Fruit fly (Drosophila melanogaster) whole organism, embryonic: ENCODE data around the gene CG33784.

ENCODE experiments used
- CG1024 ChIP-seq: fragments of 200-800 bp; sonication (Bioruptor generic); IDR thresholded peaks from 2 replicates; pipeline ENCODE4 v1.3.6; 2022; ENCODE audit warnings: missing biosample characterization, missing genetic modification characterization
- CG11085 ChIP-seq: fragments of 200-800 bp; sonication (Bioruptor generic); IDR thresholded peaks from 2 replicates; pipeline ENCODE4 v1.3.6; 2022; ENCODE audit warnings: missing biosample characterization, missing genetic modification characterization
- CG11504 ChIP-seq: fragments of 200-800 bp; sonication (Bioruptor generic); optimal IDR thresholded peaks from 3 replicates; lab custom pipeline; 2019; ENCODE audit warnings: missing biosample characterization, mild to moderate bottlenecking, missing genetic modification characterization, moderate library complexity
- CG12744 ChIP-seq: fragments of 200-800 bp; sonication (Bioruptor generic); optimal IDR thresholded peaks from 2 replicates; lab custom pipeline; 2016; ENCODE audit warnings: missing biosample characterization, missing genetic modification characterization
- CG13296 ChIP-seq: fragments of 200-800 bp; sonication (Bioruptor generic); optimal IDR thresholded peaks from 3 replicates; lab custom pipeline; 2018; ENCODE audit warnings: missing biosample characterization, mild to moderate bottlenecking, missing genetic modification characterization
- CG13424 ChIP-seq: fragments of 200-800 bp; sonication (Bioruptor generic); optimal IDR thresholded peaks from 2 replicates; lab custom pipeline; 2019; ENCODE audit warnings: missing biosample characterization, mild to moderate bottlenecking, missing genetic modification characterization, moderate library complexity
- CG15269 ChIP-seq: fragments of 200-800 bp; sonication (Bioruptor generic); optimal IDR thresholded peaks from 2 replicates; lab custom pipeline; 2018; ENCODE audit warnings: missing biosample characterization, mild to moderate bottlenecking, missing genetic modification characterization, moderate library complexity
- CG17361 ChIP-seq: fragments of 200-800 bp; sonication (Bioruptor generic); IDR thresholded peaks from 3 replicates; pipeline ENCODE4 v1.3.6; 2022; ENCODE audit warnings: missing biosample characterization, missing genetic modification characterization
- CG17385 ChIP-seq: fragments of 200-800 bp; sonication (Bioruptor generic); optimal IDR thresholded peaks from 3 replicates; lab custom pipeline; 2018; ENCODE audit warnings: missing biosample characterization, mild to moderate bottlenecking, missing genetic modification characterization
- CG17568 ChIP-seq: fragments of 200-800 bp; sonication (Bioruptor generic); optimal IDR thresholded peaks from 2 replicates; lab custom pipeline; 2018; ENCODE audit warnings: missing biosample characterization, mild to moderate bottlenecking, missing genetic modification characterization, moderate library complexity
- CG17829 ChIP-seq: fragments of 200-800 bp; optimal IDR thresholded peaks from 2 replicates; lab custom pipeline; 2019; ENCODE audit warnings: missing biosample characterization, mild to moderate bottlenecking, missing genetic modification characterization, moderate library complexity
- CG18262 ChIP-seq: fragments of 200-800 bp; optimal IDR thresholded peaks from 3 replicates; lab custom pipeline; 2019; ENCODE audit warnings: missing biosample characterization, mild to moderate bottlenecking, missing genetic modification characterization, moderate library complexity
- CG18599 ChIP-seq: fragments of 200-800 bp; sonication (Bioruptor generic); optimal IDR thresholded peaks from 3 replicates; lab custom pipeline; 2017; ENCODE audit warnings: missing biosample characterization, missing genetic modification characterization, mild to moderate bottlenecking, moderate library complexity, missing genetic modification reagents
- CG2199 ChIP-seq: fragments of 200-800 bp; sonication (Bioruptor generic); IDR thresholded peaks from 3 replicates; pipeline ENCODE4 v1.3.6; 2022; ENCODE audit warnings: missing biosample characterization, missing genetic modification characterization
- CG32532 ChIP-seq: fragments of 200-800 bp; sonication (Bioruptor generic); IDR thresholded peaks from 2 replicates; pipeline ENCODE4 v1.3.6; 2022; ENCODE audit warnings: missing biosample characterization, missing genetic modification characterization
- CG34422 ChIP-seq: fragments of 200-800 bp; sonication (Bioruptor generic); IDR thresholded peaks from 3 replicates; pipeline ENCODE4 v1.3.6; 2022; ENCODE audit warnings: missing biosample characterization, missing genetic modification characterization
- CG3847 ChIP-seq: fragments of 200-800 bp; sonication (Bioruptor generic); IDR thresholded peaks from 2 replicates; pipeline ENCODE4 v1.3.6; 2022; ENCODE audit warnings: missing biosample characterization, missing genetic modification characterization
- CG4424 ChIP-seq: fragments of 200-800 bp; sonication (Bioruptor generic); optimal IDR thresholded peaks from 3 replicates; lab custom pipeline; 2016; ENCODE audit warnings: missing biosample characterization, missing genetic modification characterization
- CG6813 ChIP-seq: fragments of 200-800 bp; sonication (Bioruptor generic); optimal IDR thresholded peaks from 2 replicates; lab custom pipeline; 2017; ENCODE audit warnings: missing biosample characterization, missing genetic modification characterization, mild to moderate bottlenecking, moderate library complexity, missing genetic modification reagents
- CG7271 ChIP-seq: fragments of 200-800 bp; sonication (Bioruptor generic); optimal IDR thresholded peaks from 2 replicates; lab custom pipeline; 2018; ENCODE audit warnings: missing biosample characterization, mild to moderate bottlenecking, missing genetic modification characterization, moderate library complexity
- CG7839 ChIP-seq: fragments of 200-800 bp; sonication (Bioruptor generic); optimal IDR thresholded peaks from 3 replicates; lab custom pipeline; 2018; ENCODE audit warnings: missing biosample characterization, mild to moderate bottlenecking, missing genetic modification characterization, moderate library complexity
- CG9817 ChIP-seq: fragments of 200-800 bp; sonication (Bioruptor generic); optimal IDR thresholded peaks from 2 replicates; lab custom pipeline; 2018; ENCODE audit warnings: missing biosample characterization, mild to moderate bottlenecking, missing genetic modification characterization, moderate library complexity
- Dll ChIP-seq: fragments of 200-800 bp; sonication (Bioruptor generic); IDR thresholded peaks from 4 replicates; pipeline ENCODE4 v1.3.6; 2022; ENCODE audit warnings: missing biosample characterization, missing genetic modification characterization; ENCODE audit not compliant: partially characterized antibody
- E2f2 ChIP-seq: fragments of 200-800 bp; sonication (Bioruptor generic); IDR thresholded peaks from 2 replicates; pipeline ENCODE4 v1.3.6; 2022; ENCODE audit warnings: missing biosample characterization, missing genetic modification characterization
- Eip74EF ChIP-seq, 2 experiments: fragments of 200-800 bp in 1 of 2; fragments of >200 bp in 1 of 2; sonication (Bioruptor generic) in 1 of 2; optimal IDR thresholded peaks; 2 replicates each; lab custom pipeline; 2017 to 2019; ENCODE audit warnings: missing biosample characterization in 2 of 2, missing genetic modification characterization in 2 of 2, mild to moderate bottlenecking in 1 of 2, moderate library complexity in 1 of 2
- HLHmδ ChIP-seq: fragments of 200-800 bp; sonication (Bioruptor generic); optimal IDR thresholded peaks from 2 replicates; lab custom pipeline; 2018; ENCODE audit warnings: missing biosample characterization, mild to moderate bottlenecking, missing genetic modification characterization, moderate library complexity
- Hr78 ChIP-seq, 2 experiments: fragments of 200-800 bp in 1 of 2; fragments of >200 bp in 1 of 2; sonication (Bioruptor generic) in 1 of 2; optimal IDR thresholded peaks; 2 replicates each; lab custom pipeline; 2017 to 2019; ENCODE audit warnings: missing biosample characterization in 2 of 2, missing genetic modification characterization in 2 of 2, mild to moderate bottlenecking in 1 of 2, moderate library complexity in 1 of 2
- Oli ChIP-seq: fragments of 200-800 bp; sonication (Bioruptor generic); optimal IDR thresholded peaks from 2 replicates; lab custom pipeline; 2018; ENCODE audit warnings: missing biosample characterization, mild to moderate bottlenecking, missing genetic modification characterization, moderate library complexity
- Ssrp ChIP-seq: fragments of 200-800 bp; sonication (Bioruptor generic); optimal IDR thresholded peaks from 2 replicates; lab custom pipeline; 2018; ENCODE audit warnings: missing biosample characterization, mild to moderate bottlenecking, missing genetic modification characterization, moderate library complexity
- Trl ChIP-seq, 3 experiments: fragments of >200 bp in 2 of 3; fragments of 200-800 bp in 1 of 3; sonication (Bioruptor generic) in 1 of 3; optimal IDR thresholded peaks; 2 replicates in 1 of 3; 3 replicates in 2 of 3; lab custom pipeline; 2016 to 2017; ENCODE audit warnings: missing biosample characterization in 1 of 3, missing genetic modification characterization in 1 of 3
- YL-1 ChIP-seq: fragments of 200-800 bp; sonication (Bioruptor generic); optimal IDR thresholded peaks from 3 replicates; lab custom pipeline; 2017; ENCODE audit warnings: missing biosample characterization, mild to moderate bottlenecking, missing genetic modification characterization
- dysf ChIP-seq: fragments of 200-800 bp; sonication (Bioruptor generic); IDR thresholded peaks from 3 replicates; pipeline ENCODE4 v1.3.6; 2022; ENCODE audit warnings: missing biosample characterization, missing genetic modification characterization
- esg ChIP-seq: fragments of 200-800 bp; sonication (Bioruptor generic); conservative IDR thresholded peaks from 2 replicates; pipeline ENCODE4 v1.3.6; 2022; ENCODE audit warnings: missing biosample characterization, missing genetic modification characterization
- exex ChIP-seq: fragments of 200-800 bp; sonication (Bioruptor generic); optimal IDR thresholded peaks from 4 replicates; lab custom pipeline; 2018; ENCODE audit warnings: missing biosample characterization, mild to moderate bottlenecking, missing genetic modification characterization, moderate library complexity
- gem ChIP-seq: fragments of 200-800 bp; sonication (Bioruptor generic); optimal IDR thresholded peaks from 2 replicates; lab custom pipeline; 2019; ENCODE audit warnings: missing biosample characterization, mild to moderate bottlenecking, missing genetic modification characterization, moderate library complexity
- grau ChIP-seq: fragments of 200-800 bp; optimal IDR thresholded peaks from 3 replicates; lab custom pipeline; 2019; ENCODE audit warnings: missing biosample characterization, mild to moderate bottlenecking, missing genetic modification characterization, moderate library complexity
- hkb ChIP-seq, 2 experiments: fragments of 200-800 bp in 1 of 2; fragments of >200 bp in 1 of 2; sonication (Bioruptor generic) in 1 of 2; IDR thresholded peaks in 1 of 2; optimal IDR thresholded peaks in 1 of 2; 2 replicates each; pipeline versions ENCODE4 v1.3.6 to Lab custom; 2017 to 2022; ENCODE audit warnings: missing biosample characterization in 1 of 2, missing genetic modification characterization in 1 of 2
- lbe ChIP-seq: fragments of 200-800 bp; sonication (Bioruptor generic); optimal IDR thresholded peaks from 2 replicates; lab custom pipeline; 2016; ENCODE audit warnings: missing biosample characterization, mild to moderate bottlenecking, missing genetic modification characterization
- mld ChIP-seq: fragments of 200-800 bp; sonication (Bioruptor generic); IDR thresholded peaks from 3 replicates; pipeline ENCODE4 v1.3.6; 2022; ENCODE audit warnings: missing biosample characterization, missing genetic modification characterization; ENCODE audit not compliant: partially characterized antibody
- ro ChIP-seq: fragments of 200-800 bp; sonication (Bioruptor generic); IDR thresholded peaks from 2 replicates; pipeline ENCODE4 v1.3.6; 2022; ENCODE audit warnings: missing biosample characterization, missing genetic modification characterization
- sna ChIP-seq: fragments of 200-800 bp; sonication (Bioruptor generic); IDR thresholded peaks from 2 replicates; pipeline ENCODE4 v1.3.6; 2022; ENCODE audit warnings: missing biosample characterization, missing genetic modification characterization; ENCODE audit not compliant: partially characterized antibody
- tap ChIP-seq: fragments of 200-800 bp; optimal IDR thresholded peaks from 3 replicates; lab custom pipeline; 2019; ENCODE audit warnings: missing biosample characterization, mild to moderate bottlenecking, missing genetic modification characterization, moderate library complexity
- ttk ChIP-seq: fragments of 200-800 bp; sonication (Bioruptor generic); IDR thresholded peaks from 2 replicates; pipeline ENCODE4 v2.1.2; 2022; ENCODE audit warnings: missing biosample characterization, missing genetic modification characterization
- zfh2 ChIP-seq: fragments of 200-800 bp; sonication (Bioruptor generic); optimal IDR thresholded peaks from 2 replicates; lab custom pipeline; 2016; ENCODE audit warnings: missing biosample characterization, missing genetic modification characterization

The CG33784 gene

DNA sequence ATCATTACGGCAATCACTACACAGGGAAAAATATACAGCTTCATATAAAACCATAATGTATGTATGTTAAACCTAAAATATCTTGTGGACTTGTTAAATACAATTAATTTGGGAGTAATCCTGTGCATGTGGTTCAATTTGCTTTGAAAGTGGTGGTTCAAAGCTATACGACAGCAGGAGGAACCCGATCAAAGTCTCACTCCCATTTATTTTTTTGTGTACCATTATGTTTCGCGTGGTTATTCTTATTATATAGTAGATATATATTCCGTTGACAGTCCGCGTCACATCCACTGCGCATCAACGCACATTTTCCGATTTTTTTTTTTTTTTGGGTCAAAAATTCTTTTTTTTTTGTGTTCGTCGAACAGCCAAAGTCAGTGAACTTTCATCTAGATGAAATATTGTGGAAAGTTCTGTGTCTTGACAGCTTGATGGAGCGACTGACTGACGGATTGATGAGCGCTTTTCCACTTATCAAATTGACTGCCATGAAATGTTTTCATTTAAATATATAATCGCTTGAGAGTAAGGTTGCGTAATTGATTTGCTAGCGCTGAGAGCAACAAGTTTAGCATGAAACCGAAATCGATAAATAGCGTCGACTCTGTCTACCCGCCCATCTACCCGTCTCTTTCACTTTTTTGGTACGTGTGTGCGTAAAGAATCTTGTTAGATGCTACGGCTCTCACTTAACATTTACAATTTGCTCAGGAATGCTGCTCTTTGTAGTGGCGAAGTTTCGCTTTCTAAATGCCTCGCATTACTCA lies 34.6 kb upstream of the CG33784 start (continued):
- TF ChIP-seq gem (tag; lab: Kevin White, UChicago) (peak; percentile 35), CG4424 (GFP tag; lab: Kevin White, UChicago) (peak; percentile 25), CG6813 (GFP tag; lab: Kevin White, UChicago) (no peak), CG17361 (GFP tag; lab: Robert Waterston, UW) (0 out of 3 replicates have a peak, but pooled peaks have one; percentile 37), Dll (GFP tag; lab: Robert Waterston, UW) (no peak), CG17385 (GFP tag; lab: Kevin White, UChicago) (peak; percentile 13), tap (tag; lab: Kevin White, UChicago) (peak; percentile 8), Oli (tag; lab: Kevin White, UChicago) (peak; percentile 17), CG15269 (peak; percentile 12), CG11504 (peak; percentile 30), CG17829 (tag; lab: Kevin White, UChicago) (peak; percentile 18), grau (tag; lab: Kevin White, UChicago) (peak; percentile 19), CG7839 (tag; lab: Kevin White, UChicago) (peak; percentile 24), CG18599 (peak; percentile 22), dysf (GFP tag; lab: Robert Waterston, UW) (peak; percentile 44; the same call in 1 of the 3 replicates), CG13424 (tag; lab: Kevin White, UChicago) (peak; percentile 6), Ssrp (tag; lab: Kevin White, UChicago) (no peak)

dm6 chr3R:10034995-10035446 lies 32.7 kb upstream of the CG33784 start:
- TF ChIP-seq grau (tag; lab: Kevin White, UChicago) (peak; percentile 2), HLHmδ (GFP tag; lab: Kevin White, UChicago) (no peak), YL-1 (no peak), CG1024 (GFP tag; lab: Robert Waterston, UW) (no peak), ro (GFP tag; lab: Robert Waterston, UW) (no peak), CG6813 (GFP tag; lab: Kevin White, UChicago) (peak; percentile 19), exex (tag; lab: Kevin White, UChicago) (no peak), CG17361 (GFP tag; lab: Robert Waterston, UW) (peak; percentile 32; the same call in 1 of the 3 replicates), Hr78 (GFP tag; optimal IDR thresholded peaks at IDR 0.05; lab: Kevin White, UChicago) (peak in 1 of 2 experiments; percentile 63), CG3847 (GFP tag; lab: Robert Waterston, UW) (no peak), CG17568 (GFP tag; lab: Kevin White, UChicago) (no peak), CG9817 (tag; lab: Kevin White, UChicago) (no peak), CG32532 (GFP tag; lab: Robert Waterston, UW) (peak; percentile 30; the same call in 1 of the 2 replicates), Eip74EF (GFP tag; optimal IDR thresholded peaks at IDR 0.05; lab: Kevin White, UChicago) (peak in 1 of 2 experiments; percentile 44), hkb (optimal IDR thresholded peaks at IDR 0.05; lab: Kevin White, UChicago) (no peak), hkb (GFP tag; IDR thresholded peaks at IDR 0.05; lab: Robert Waterston, UW) (0 out of 2 replicates have a peak, but pooled peaks have one; percentile 8), esg (GFP tag; lab: Robert Waterston, UW) (no peak), lbe (GFP tag; lab: Kevin White, UChicago) (no peak), Trl (optimal IDR thresholded peaks at IDR 0.05; lab: Kevin White, UChicago) (peak; percentile 56 to 82), Trl (GFP tag; optimal IDR thresholded peaks at IDR 0.05; lab: Kevin White, UChicago) (no peak), zfh2 (GFP tag; lab: Kevin White, UChicago) (no peak), CG7271 (tag; lab: Kevin White, UChicago) (no peak), E2f2 (GFP tag; lab: Robert Waterston, UW) (no peak), CG12744 (no peak), mld (GFP tag; lab: Robert Waterston, UW) (0 out of 3 replicates have a peak, but pooled peaks have one; percentile 39), CG13296 (no peak), gem (tag; lab: Kevin White, UChicago) (no peak), CG18262 (tag; lab: Kevin White, UChicago) (peak; percentile 52), ttk (GFP tag; lab: Robert Waterston, UW) (no peak), CG11085 (no peak), sna (GFP tag; lab: Robert Waterston, UW) (0 out of 2 replicates have a peak, but pooled peaks have one; percentile 14), CG34422 (GFP tag; lab: Robert Waterston, UW) (no peak), CG2199 (0 out of 3 replicates have a peak, but pooled peaks have one; percentile 54)
